Worm (Caenorhabditis elegans) whole organism, mixed stage, embryonic: ENCODE results near the gene F42C5.4.

Source experiments
- bed-3 ChIP-seq: fragments of 200-800 bp; sonication (Bioruptor generic); optimal IDR thresholded peaks from 3 replicates; lab custom pipeline; 2018; ENCODE audit warnings: mild to moderate bottlenecking, missing genetic modification characterization, moderate library complexity, missing compliant biosample characterization
- blmp-1 ChIP-seq: fragments of 150-350 bp; optimal IDR thresholded peaks from 2 replicates; lab custom pipeline; 2014; ENCODE audit warnings: missing biosample characterization, missing genetic modification characterization
- nhr-76 ChIP-seq: sonication (generic microtip); optimal IDR thresholded peaks from 2 replicates; lab custom pipeline; 2017; ENCODE audit warnings: missing biosample characterization, missing genetic modification characterization
- sptf-1 ChIP-seq: sonication (generic microtip); optimal IDR thresholded peaks from 2 replicates; lab custom pipeline; 2017; ENCODE audit warnings: mild to moderate bottlenecking, missing genetic modification characterization, moderate library complexity, missing compliant biosample characterization
- unc-120 ChIP-seq: sonication (generic microtip); optimal IDR thresholded peaks from 2 replicates; lab custom pipeline; 2017; ENCODE audit warnings: missing genetic modification characterization, missing compliant biosample characterization; ENCODE audit not compliant: poor library complexity, severe bottlenecking

- TF ChIP-seq nhr-76 (tag; lab: Kevin White, UChicago) (no peak), sptf-1 (tag; lab: Kevin White, UChicago) (no peak), bed-3 (GFP tag; lab: Kevin White, UChicago) (no peak), blmp-1 (tag; lab: Kevin White, UChicago) (no peak), unc-120 (no peak)
Measured at ce11 chrIV:7332695-7333094, 40.8 kb upstream of the F42C5.4 start, which contains the start of gene ocr-4.
